Fruit fly (Drosophila melanogaster) whole organism, embryonic: ENCODE results near the gene Prp18.

Source experiments
- C15 ChIP-seq: fragments of 200-800 bp; sonication (Bioruptor generic); IDR thresholded peaks from 3 replicates; pipeline ENCODE4 v1.3.6; 2022; ENCODE audit warnings: missing biosample characterization, missing genetic modification characterization
- CG11696 ChIP-seq: fragments of 200-800 bp; sonication (Bioruptor generic); IDR thresholded peaks from 2 replicates; pipeline ENCODE4 v1.3.6; 2022; ENCODE audit warnings: missing biosample characterization, missing genetic modification characterization
- CG12104 ChIP-seq: fragments of 200-800 bp; sonication (Bioruptor generic); optimal IDR thresholded peaks from 3 replicates; lab custom pipeline; 2016; ENCODE audit warnings: missing biosample characterization, missing genetic modification characterization
- CG14441 ChIP-seq: fragments of 200-800 bp; sonication (Bioruptor generic); IDR thresholded peaks from 2 replicates; pipeline ENCODE4 v1.3.6; 2022; ENCODE audit warnings: missing biosample characterization, missing genetic modification characterization
- CG14667 ChIP-seq: fragments of 200-800 bp; sonication (Bioruptor generic); IDR thresholded peaks from 2 replicates; pipeline ENCODE4 v1.3.6; 2022; ENCODE audit warnings: missing biosample characterization, missing genetic modification characterization
- CG1647 ChIP-seq: fragments of 200-800 bp; sonication (Bioruptor generic); optimal IDR thresholded peaks from 3 replicates; lab custom pipeline; 2016; ENCODE audit warnings: missing biosample characterization, missing genetic modification characterization
- CG17361 ChIP-seq: fragments of 200-800 bp; sonication (Bioruptor generic); IDR thresholded peaks from 3 replicates; pipeline ENCODE4 v1.3.6; 2022; ENCODE audit warnings: missing biosample characterization, missing genetic modification characterization
- CG17568 ChIP-seq: fragments of 200-800 bp; sonication (Bioruptor generic); optimal IDR thresholded peaks from 2 replicates; lab custom pipeline; 2018; ENCODE audit warnings: missing biosample characterization, mild to moderate bottlenecking, missing genetic modification characterization, moderate library complexity
- CG2199 ChIP-seq: fragments of 200-800 bp; sonication (Bioruptor generic); IDR thresholded peaks from 3 replicates; pipeline ENCODE4 v1.3.6; 2022; ENCODE audit warnings: missing biosample characterization, missing genetic modification characterization
- CG2202 ChIP-seq: fragments of 200-800 bp; sonication (Bioruptor generic); optimal IDR thresholded peaks from 2 replicates; lab custom pipeline; 2018; ENCODE audit warnings: missing biosample characterization, mild to moderate bottlenecking, missing genetic modification characterization
- CG31365 ChIP-seq: fragments of 200-800 bp; sonication (Bioruptor generic); optimal IDR thresholded peaks from 2 replicates; lab custom pipeline; 2018; ENCODE audit warnings: missing biosample characterization, mild to moderate bottlenecking, missing genetic modification characterization
- CG34224 ChIP-seq: fragments of 200-800 bp; sonication (Bioruptor generic); IDR thresholded peaks from 3 replicates; pipeline ENCODE4 v1.3.6; 2022; ENCODE audit warnings: missing biosample characterization, missing genetic modification characterization; ENCODE audit not compliant: partially characterized antibody
- CG6272 ChIP-seq: fragments of 200-800 bp; sonication (Bioruptor generic); IDR thresholded peaks from 2 replicates; pipeline ENCODE4 v1.3.6; 2022; ENCODE audit warnings: missing biosample characterization, missing genetic modification characterization
- CG6854 ChIP-seq: fragments of 200-800 bp; sonication (Bioruptor generic); optimal IDR thresholded peaks from 3 replicates; lab custom pipeline; 2017; ENCODE audit warnings: missing biosample characterization, mild to moderate bottlenecking, missing genetic modification characterization
- CG9727 ChIP-seq: fragments of 200-800 bp; sonication (Bioruptor generic); optimal IDR thresholded peaks from 3 replicates; lab custom pipeline; 2017; ENCODE audit warnings: missing biosample characterization, mild to moderate bottlenecking, missing genetic modification characterization
- Dbx ChIP-seq: fragments of 200-800 bp; sonication (Bioruptor generic); IDR thresholded peaks from 3 replicates; pipeline ENCODE4 v1.3.6; 2022; ENCODE audit warnings: missing biosample characterization, missing genetic modification characterization
- Dek ChIP-seq: fragments of 200-800 bp; sonication (Bioruptor generic); optimal IDR thresholded peaks from 3 replicates; lab custom pipeline; 2019; ENCODE audit warnings: missing biosample characterization, mild to moderate bottlenecking, missing genetic modification characterization, moderate library complexity
- ERR ChIP-seq: fragments of 200-800 bp; sonication (Bioruptor generic); optimal IDR thresholded peaks from 2 replicates; lab custom pipeline; 2016; ENCODE audit warnings: missing biosample characterization, missing genetic modification characterization
- Ets65A ChIP-seq: fragments of 200-800 bp; sonication (Bioruptor generic); peaks from one replicate; lab custom pipeline; 2016; ENCODE audit warnings: missing biosample characterization, missing genetic modification characterization
- GATAe ChIP-seq: fragments of 200-800 bp; sonication (Bioruptor generic); conservative IDR thresholded peaks from 2 replicates; pipeline ENCODE4 v1.3.6; 2022; ENCODE audit warnings: missing biosample characterization, missing genetic modification characterization
- H15 ChIP-seq: fragments of 200-800 bp; sonication (Bioruptor generic); IDR thresholded peaks from 3 replicates; pipeline ENCODE4 v1.3.6; 2022; ENCODE audit warnings: missing biosample characterization, missing genetic modification characterization
- HLHmδ ChIP-seq: fragments of 200-800 bp; sonication (Bioruptor generic); optimal IDR thresholded peaks from 2 replicates; lab custom pipeline; 2018; ENCODE audit warnings: missing biosample characterization, mild to moderate bottlenecking, missing genetic modification characterization, moderate library complexity
- HmgD ChIP-seq: fragments of 200-800 bp; sonication (Bioruptor generic); optimal IDR thresholded peaks from 3 replicates; lab custom pipeline; 2016; ENCODE audit warnings: missing biosample characterization, missing genetic modification characterization
- Lhr ChIP-seq: fragments of 200-800 bp; sonication (Bioruptor generic); optimal IDR thresholded peaks from 3 replicates; lab custom pipeline; 2017; ENCODE audit warnings: mild to moderate bottlenecking, missing biosample characterization, missing genetic modification reagents, missing genetic modification characterization
- MESR4 ChIP-seq: fragments of 200-800 bp; sonication (Bioruptor generic); optimal IDR thresholded peaks from 2 replicates; lab custom pipeline; 2018; ENCODE audit warnings: missing biosample characterization, mild to moderate bottlenecking, missing genetic modification characterization, moderate library complexity
- Nf-YB ChIP-seq: fragments of 200-800 bp; sonication (Bioruptor generic); optimal IDR thresholded peaks from 3 replicates; lab custom pipeline; 2019; ENCODE audit warnings: missing biosample characterization, mild to moderate bottlenecking, missing genetic modification characterization, moderate library complexity
- Pdp1 ChIP-seq, 2 experiments: fragments of 200-800 bp; sonication (Bioruptor generic); optimal IDR thresholded peaks; 3 replicates each; lab custom pipeline; 2016; ENCODE audit warnings: missing biosample characterization in 2 of 2, missing genetic modification characterization in 2 of 2, mild to moderate bottlenecking in 1 of 2, moderate library complexity in 1 of 2
- Ravus ChIP-seq: fragments of 200-800 bp; sonication (Bioruptor generic); IDR thresholded peaks from 2 replicates; pipeline ENCODE4 v1.3.6; 2022; ENCODE audit warnings: missing biosample characterization, missing genetic modification characterization
- bbx ChIP-seq: fragments of 200-800 bp; sonication (Bioruptor generic); IDR thresholded peaks from 2 replicates; pipeline ENCODE4 v1.3.6; 2022; ENCODE audit warnings: missing biosample characterization, missing genetic modification characterization; ENCODE audit not compliant: partially characterized antibody
- bcd ChIP-seq: fragments of 200-800 bp; sonication (Bioruptor generic); optimal IDR thresholded peaks from 2 replicates; lab custom pipeline; 2017; ENCODE audit warnings: missing biosample characterization, mild to moderate bottlenecking, missing genetic modification characterization
- br ChIP-seq: fragments of >200 bp; optimal IDR thresholded peaks from 2 replicates; lab custom pipeline; 2017
- cg ChIP-seq: fragments of 200-800 bp; sonication (Bioruptor generic); optimal IDR thresholded peaks from 3 replicates; lab custom pipeline; 2019; ENCODE audit warnings: missing biosample characterization, mild to moderate bottlenecking, missing genetic modification characterization, moderate library complexity
- dmrt99B ChIP-seq: fragments of 200-800 bp; sonication (Bioruptor generic); optimal IDR thresholded peaks from 2 replicates; lab custom pipeline; 2018; ENCODE audit warnings: missing biosample characterization, mild to moderate bottlenecking, missing genetic modification characterization, moderate library complexity
- eve ChIP-seq, 2 experiments: fragments of >200 bp; optimal IDR thresholded peaks; 2 replicates each; lab custom pipeline; 2017; ENCODE audit warnings: missing biosample characterization in 2 of 2, missing genetic modification characterization in 2 of 2
- gsb-n ChIP-seq: fragments of 200-800 bp; sonication (Bioruptor generic); optimal IDR thresholded peaks from 3 replicates; lab custom pipeline; 2018; ENCODE audit warnings: missing biosample characterization, mild to moderate bottlenecking, missing genetic modification characterization
- gt ChIP-seq: fragments of 200-800 bp; sonication (Bioruptor generic); IDR thresholded peaks from 2 replicates; pipeline ENCODE4 v1.3.6; 2022; ENCODE audit warnings: missing biosample characterization, missing genetic modification characterization
- hth ChIP-seq: fragments of >200 bp; optimal IDR thresholded peaks from 2 replicates; lab custom pipeline; 2017; ENCODE audit warnings: inconsistent platforms
- ken ChIP-seq: fragments of 200-800 bp; sonication (Bioruptor generic); IDR thresholded peaks from 3 replicates; pipeline ENCODE4 v1.3.6; 2022; ENCODE audit warnings: missing biosample characterization, missing genetic modification characterization
- nmo ChIP-seq: fragments of 200-800 bp; sonication (Bioruptor generic); optimal IDR thresholded peaks from 2 replicates; lab custom pipeline; 2018; ENCODE audit warnings: missing biosample characterization, mild to moderate bottlenecking, missing genetic modification characterization, moderate library complexity
- p53 ChIP-seq: fragments of 200-800 bp; sonication (Bioruptor generic); optimal IDR thresholded peaks from 2 replicates; lab custom pipeline; 2016; ENCODE audit warnings: missing biosample characterization, missing genetic modification characterization
- psq ChIP-seq: fragments of 200-800 bp; sonication (Bioruptor generic); optimal IDR thresholded peaks from 2 replicates; lab custom pipeline; 2017; ENCODE audit warnings: missing biosample characterization, missing genetic modification characterization
- pum ChIP-seq: fragments of 200-800 bp; sonication (Bioruptor generic); optimal IDR thresholded peaks from 2 replicates; lab custom pipeline; 2016; ENCODE audit warnings: missing biosample characterization, missing genetic modification characterization
- pzg ChIP-seq: fragments of 200-800 bp; sonication (Bioruptor generic); optimal IDR thresholded peaks from 3 replicates; lab custom pipeline; 2018; ENCODE audit warnings: missing biosample characterization, mild to moderate bottlenecking, missing genetic modification characterization, moderate library complexity
- schlank ChIP-seq: fragments of 200-800 bp; sonication (Bioruptor generic); optimal IDR thresholded peaks from 2 replicates; lab custom pipeline; 2018; ENCODE audit warnings: missing biosample characterization, mild to moderate bottlenecking, missing genetic modification characterization
- sens ChIP-seq: fragments of 200-800 bp; sonication (Bioruptor generic); peaks from one replicate; lab custom pipeline; 2016; ENCODE audit warnings: missing biosample characterization, missing genetic modification characterization
- sima ChIP-seq: fragments of 200-800 bp; sonication (Bioruptor generic); optimal IDR thresholded peaks from 2 replicates; lab custom pipeline; 2016; ENCODE audit warnings: missing biosample characterization, missing genetic modification characterization
- sug ChIP-seq: fragments of 200-800 bp; optimal IDR thresholded peaks from 2 replicates; lab custom pipeline; 2019; ENCODE audit warnings: missing biosample characterization, mild to moderate bottlenecking, missing genetic modification characterization, moderate library complexity
- tup ChIP-seq: fragments of 200-800 bp; sonication (Bioruptor generic); optimal IDR thresholded peaks from 2 replicates; lab custom pipeline; 2016; ENCODE audit warnings: missing biosample characterization, mild to moderate bottlenecking, missing genetic modification characterization, moderate library complexity
- vvl ChIP-seq: fragments of 200-800 bp; sonication (Bioruptor generic); IDR thresholded peaks from 2 replicates; pipeline ENCODE4 v1.3.6; 2022; ENCODE audit warnings: missing biosample characterization, missing genetic modification characterization
- zf30C ChIP-seq: fragments of 200-800 bp; sonication (Bioruptor generic); optimal IDR thresholded peaks from 3 replicates; lab custom pipeline; 2018; ENCODE audit warnings: missing biosample characterization, mild to moderate bottlenecking, missing genetic modification characterization
- zfh1 ChIP-seq: fragments of 200-800 bp; sonication (Bioruptor generic); IDR thresholded peaks from 3 replicates; pipeline ENCODE4 v1.3.6; 2022; ENCODE audit warnings: missing biosample characterization, missing genetic modification characterization

The Prp18 gene

dm6 chr3R:18983614-18984185 is 47.4 kb downstream of the Prp18 start, which contains the start of the genes snRNP-U1-C and gukh (continued):
- TF ChIP-seq CG2199 (GFP tag; lab: Robert Waterston, UW) (peak; percentile 69; the same call in 1 of the 3 replicates), cg (GFP tag; lab: Kevin White, UChicago) (no peak), gsb-n (tag; lab: Kevin White, UChicago) (peak; percentile 70), Nf-YB (GFP tag; lab: Kevin White, UChicago) (peak; percentile 60), CG9727 (GFP tag; lab: Kevin White, UChicago) (peak; percentile 76), CG34224 (GFP tag; lab: Robert Waterston, UW) (peak; percentile 53), CG12104 (GFP tag; lab: Kevin White, UChicago) (peak; percentile 9), vvl (peak; percentile 93), CG14441 (peak; percentile 79), br (lab: Kevin White, UChicago) (no peak), Ets65A (GFP tag; lab: Kevin White, UChicago) (no peak), pzg (GFP tag; lab: Kevin White, UChicago) (peak; percentile 98), hth (lab: Kevin White, UChicago) (no peak), MESR4 (GFP tag; lab: Kevin White, UChicago) (peak; percentile 67), CG6854 (GFP tag; lab: Kevin White, UChicago) (peak; percentile 18), nmo (GFP tag; lab: Kevin White, UChicago) (peak; percentile 79), CG11696 (peak; percentile 44; the same call in 1 of the 2 replicates), dmrt99B (tag; lab: Kevin White, UChicago) (peak; percentile 75), zf30C (no peak), schlank (tag; lab: Kevin White, UChicago) (peak; percentile 54), gt (GFP tag; lab: Robert Waterston, UW) (peak; percentile 12; the same call in 1 of the 2 replicates), pum (GFP tag; lab: Kevin White, UChicago) (no peak), eve (GFP tag; optimal IDR thresholded peaks at IDR 0.05; lab: Kevin White, UChicago) (no peak), Ravus (GFP tag; lab: Robert Waterston, UW) (peak; percentile 47), sima (GFP tag; lab: Kevin White, UChicago) (no peak), CG17361 (GFP tag; lab: Robert Waterston, UW) (peak; percentile 76), Pdp1 (GFP tag; optimal IDR thresholded peaks at IDR 0.05; lab: Kevin White, UChicago) (peak; percentile 18 to 84), psq (GFP tag; lab: Kevin White, UChicago) (peak; percentile 55), HmgD (GFP tag; lab: Kevin White, UChicago) (peak; percentile 65), sens (GFP tag; lab: Kevin White, UChicago) (peak; percentile 58), Lhr (GFP tag; lab: Kevin White, UChicago) (peak; percentile 90), H15 (GFP tag; lab: Robert Waterston, UW) (peak; percentile 50; the same call in 1 of the 3 replicates), CG6272 (GFP tag; lab: Robert Waterston, UW) (peak; percentile 52), CG2202 (tag; lab: Kevin White, UChicago) (peak; percentile 57), CG1647 (no peak), sug (peak; percentile 80), ken (peak; percentile 80), HLHmδ (GFP tag; lab: Kevin White, UChicago) (peak; percentile 6), tup (GFP tag; lab: Kevin White, UChicago) (peak; percentile 73), bcd (peak; percentile 77), CG17568 (GFP tag; lab: Kevin White, UChicago) (peak; percentile 64), p53 (peak; percentile 40), Dbx (peak; percentile 89), C15 (GFP tag; lab: Robert Waterston, UW) (peak; percentile 56; the same call in 1 of the 3 replicates), bbx (peak; percentile 53; the same call in 1 of the 2 replicates), Dek (tag; lab: Kevin White, UChicago) (peak; percentile 82), CG31365 (tag; lab: Kevin White, UChicago) (peak; percentile 18), zfh1 (GFP tag; lab: Robert Waterston, UW) (peak; percentile 87), GATAe (peak; percentile 59; the same call in 1 of the 2 replicates), ERR (no peak), CG14667 (GFP tag; lab: Robert Waterston, UW) (peak; percentile 67)
